Fruit fly (Drosophila melanogaster) whole organism, embryonic: ENCODE measurements around the gene CNPYb.

Experiments
- Ada2b ChIP-seq: fragments of 200-800 bp; sonication (Bioruptor generic); IDR thresholded peaks from 2 replicates; pipeline ENCODE4 v1.3.6; 2022; ENCODE audit warnings: missing biosample characterization, missing genetic modification characterization
- Atf-2 ChIP-seq: fragments of 200-800 bp; sonication (Bioruptor generic); optimal IDR thresholded peaks from 2 replicates; lab custom pipeline; 2016; ENCODE audit warnings: missing biosample characterization, missing genetic modification characterization
- Atf3 ChIP-seq: fragments of 200-800 bp; sonication (Bioruptor generic); optimal IDR thresholded peaks from 3 replicates; lab custom pipeline; 2016; ENCODE audit warnings: missing biosample characterization, missing genetic modification characterization
- Atf6 ChIP-seq: fragments of 200-800 bp; sonication (Bioruptor generic); IDR thresholded peaks from 2 replicates; pipeline ENCODE4 v1.3.6; 2022; ENCODE audit warnings: missing biosample characterization, missing genetic modification characterization
- B-H2 ChIP-seq: fragments of 200-800 bp; sonication (Bioruptor generic); optimal IDR thresholded peaks from 2 replicates; lab custom pipeline; 2018; ENCODE audit warnings: missing biosample characterization, mild to moderate bottlenecking, missing genetic modification characterization
- CG10209 ChIP-seq: fragments of 200-800 bp; sonication (Bioruptor generic); optimal IDR thresholded peaks from 3 replicates; lab custom pipeline; 2017; ENCODE audit warnings: missing biosample characterization, mild to moderate bottlenecking, missing genetic modification characterization, missing genetic modification reagents
- CG10274 ChIP-seq: fragments of 200-800 bp; sonication (Bioruptor generic); optimal IDR thresholded peaks from 3 replicates; lab custom pipeline; 2017; ENCODE audit warnings: missing biosample characterization, mild to moderate bottlenecking, missing genetic modification characterization
- CG10431 ChIP-seq: fragments of 200-800 bp; sonication (Bioruptor generic); optimal IDR thresholded peaks from 3 replicates; lab custom pipeline; 2018; ENCODE audit warnings: missing biosample characterization, mild to moderate bottlenecking, missing genetic modification characterization
- CG11456 ChIP-seq: fragments of 200-800 bp; sonication (Bioruptor generic); IDR thresholded peaks from 3 replicates; pipeline ENCODE4 v1.3.6; 2022; ENCODE audit warnings: missing biosample characterization, missing genetic modification characterization
- CG12236 ChIP-seq: fragments of 200-800 bp; sonication (Bioruptor generic); optimal IDR thresholded peaks from 2 replicates; lab custom pipeline; 2016; ENCODE audit warnings: missing biosample characterization, missing genetic modification characterization
- CG13775 ChIP-seq: fragments of 200-800 bp; sonication (Bioruptor generic); optimal IDR thresholded peaks from 3 replicates; lab custom pipeline; 2017; ENCODE audit warnings: missing biosample characterization, mild to moderate bottlenecking, missing genetic modification characterization
- CG18599 ChIP-seq: fragments of 200-800 bp; sonication (Bioruptor generic); optimal IDR thresholded peaks from 3 replicates; lab custom pipeline; 2017; ENCODE audit warnings: missing biosample characterization, missing genetic modification characterization, mild to moderate bottlenecking, moderate library complexity, missing genetic modification reagents
- CG2678 ChIP-seq: fragments of 200-800 bp; sonication (Bioruptor generic); optimal IDR thresholded peaks from 3 replicates; lab custom pipeline; 2019; ENCODE audit warnings: missing biosample characterization, mild to moderate bottlenecking, missing genetic modification characterization, moderate library complexity
- CG2875 ChIP-seq: fragments of 200-800 bp; sonication (Bioruptor generic); optimal IDR thresholded peaks from 2 replicates; lab custom pipeline; 2017; ENCODE audit warnings: missing biosample characterization, mild to moderate bottlenecking, missing genetic modification characterization, missing genetic modification reagents
- CG3995 ChIP-seq: fragments of 200-800 bp; sonication (Bioruptor generic); optimal IDR thresholded peaks from 3 replicates; lab custom pipeline; 2016; ENCODE audit warnings: missing biosample characterization, missing genetic modification characterization
- CG4820 ChIP-seq: fragments of 200-800 bp; sonication (Bioruptor generic); optimal IDR thresholded peaks from 3 replicates; lab custom pipeline; 2016; ENCODE audit warnings: missing biosample characterization, missing genetic modification characterization
- CG6175 ChIP-seq: fragments of 200-800 bp; sonication (Bioruptor generic); IDR thresholded peaks from 3 replicates; pipeline ENCODE4 v1.3.6; 2022; ENCODE audit warnings: missing biosample characterization, missing genetic modification characterization
- CG6765 ChIP-seq: fragments of 200-800 bp; sonication (Bioruptor generic); optimal IDR thresholded peaks from 3 replicates; lab custom pipeline; 2017; ENCODE audit warnings: missing biosample characterization, mild to moderate bottlenecking, missing genetic modification characterization
- CG7271 ChIP-seq: fragments of 200-800 bp; sonication (Bioruptor generic); optimal IDR thresholded peaks from 2 replicates; lab custom pipeline; 2018; ENCODE audit warnings: missing biosample characterization, mild to moderate bottlenecking, missing genetic modification characterization, moderate library complexity
- CG7987 ChIP-seq: fragments of 200-800 bp; sonication (Bioruptor generic); optimal IDR thresholded peaks from 2 replicates; lab custom pipeline; 2018; ENCODE audit warnings: missing biosample characterization, mild to moderate bottlenecking, missing genetic modification characterization, moderate library complexity
- CG8089 ChIP-seq: fragments of 200-800 bp; sonication (Bioruptor generic); optimal IDR thresholded peaks from 3 replicates; lab custom pipeline; 2016; ENCODE audit warnings: missing biosample characterization, missing genetic modification characterization
- D19B ChIP-seq: fragments of 200-800 bp; sonication (Bioruptor generic); optimal IDR thresholded peaks from 2 replicates; lab custom pipeline; 2017; ENCODE audit warnings: missing biosample characterization, mild to moderate bottlenecking, missing genetic modification characterization
- Fer1 ChIP-seq: fragments of 200-800 bp; sonication (Bioruptor generic); optimal IDR thresholded peaks from 2 replicates; lab custom pipeline; 2017; ENCODE audit warnings: missing biosample characterization, mild to moderate bottlenecking, missing genetic modification characterization
- Hey ChIP-seq: fragments of 200-800 bp; sonication (Bioruptor generic); optimal IDR thresholded peaks from 3 replicates; lab custom pipeline; 2018; ENCODE audit warnings: missing biosample characterization, mild to moderate bottlenecking, missing genetic modification characterization
- HmgD ChIP-seq: fragments of 200-800 bp; sonication (Bioruptor generic); optimal IDR thresholded peaks from 3 replicates; lab custom pipeline; 2016; ENCODE audit warnings: missing biosample characterization, missing genetic modification characterization
- MTF-1 ChIP-seq: fragments of 200-800 bp; sonication (Bioruptor generic); optimal IDR thresholded peaks from 2 replicates; lab custom pipeline; 2018; ENCODE audit warnings: missing biosample characterization, mild to moderate bottlenecking, missing genetic modification characterization, borderline replicate concordance
- Mad ChIP-seq: fragments of 200-800 bp; sonication (Bioruptor generic); optimal IDR thresholded peaks from 2 replicates; lab custom pipeline; 2016; ENCODE audit warnings: missing biosample characterization, missing genetic modification characterization
- Max ChIP-seq: fragments of 200-800 bp; sonication (Bioruptor generic); optimal IDR thresholded peaks from 2 replicates; lab custom pipeline; 2016; ENCODE audit warnings: missing biosample characterization, mild to moderate bottlenecking, missing genetic modification characterization
- Mes4 ChIP-seq: fragments of 200-800 bp; sonication (Bioruptor generic); optimal IDR thresholded peaks from 2 replicates; lab custom pipeline; 2016; ENCODE audit warnings: missing biosample characterization, missing genetic modification characterization
- Neu2 ChIP-seq: fragments of 200-800 bp; sonication (Bioruptor generic); optimal IDR thresholded peaks from 3 replicates; lab custom pipeline; 2016; ENCODE audit warnings: missing biosample characterization, missing genetic modification characterization, borderline replicate concordance
- Sox100B ChIP-seq: fragments of 200-800 bp; sonication (Bioruptor generic); optimal IDR thresholded peaks from 3 replicates; lab custom pipeline; 2018; ENCODE audit warnings: missing biosample characterization, mild to moderate bottlenecking, missing genetic modification characterization
- Xbp1 ChIP-seq: fragments of 200-800 bp; sonication (Bioruptor generic); optimal IDR thresholded peaks from 3 replicates; lab custom pipeline; 2016; ENCODE audit warnings: missing biosample characterization, mild to moderate bottlenecking, missing genetic modification characterization
- ash1 ChIP-seq: fragments of 200-800 bp; sonication (Bioruptor generic); optimal IDR thresholded peaks from 2 replicates; lab custom pipeline; 2018; ENCODE audit warnings: missing biosample characterization, mild to moderate bottlenecking, missing genetic modification characterization
- bbx ChIP-seq: fragments of 200-800 bp; sonication (Bioruptor generic); IDR thresholded peaks from 2 replicates; pipeline ENCODE4 v1.3.6; 2022; ENCODE audit warnings: missing biosample characterization, missing genetic modification characterization; ENCODE audit not compliant: partially characterized antibody
- bcd ChIP-seq: fragments of 200-800 bp; sonication (Bioruptor generic); optimal IDR thresholded peaks from 2 replicates; lab custom pipeline; 2017; ENCODE audit warnings: missing biosample characterization, mild to moderate bottlenecking, missing genetic modification characterization
- bigmax ChIP-seq: fragments of 200-800 bp; sonication (Bioruptor generic); optimal IDR thresholded peaks from 2 replicates; lab custom pipeline; 2018; ENCODE audit warnings: missing biosample characterization, mild to moderate bottlenecking, missing genetic modification characterization
- bowl ChIP-seq: fragments of 200-800 bp; sonication (Bioruptor generic); IDR thresholded peaks from 2 replicates; pipeline ENCODE4 v1.3.6; 2022; ENCODE audit warnings: missing biosample characterization, missing genetic modification characterization
- br ChIP-seq: fragments of >200 bp; optimal IDR thresholded peaks from 2 replicates; lab custom pipeline; 2017
- cad ChIP-seq: fragments of >200 bp; optimal IDR thresholded peaks from 2 replicates; lab custom pipeline; 2017; ENCODE audit warnings: missing biosample characterization, missing genetic modification characterization
- ewg ChIP-seq: fragments of 200-800 bp; sonication (Bioruptor generic); optimal IDR thresholded peaks from 3 replicates; lab custom pipeline; 2017; ENCODE audit warnings: mild to moderate bottlenecking, missing biosample characterization, missing genetic modification reagents, missing genetic modification characterization
- exex ChIP-seq: fragments of 200-800 bp; sonication (Bioruptor generic); optimal IDR thresholded peaks from 4 replicates; lab custom pipeline; 2018; ENCODE audit warnings: missing biosample characterization, mild to moderate bottlenecking, missing genetic modification characterization, moderate library complexity
- gfzf ChIP-seq: fragments of 200-800 bp; sonication (Bioruptor generic); optimal IDR thresholded peaks from 2 replicates; lab custom pipeline; 2016; ENCODE audit warnings: missing biosample characterization, mild to moderate bottlenecking, missing genetic modification characterization, moderate library complexity
- grn ChIP-seq: fragments of 200-800 bp; sonication (Bioruptor generic); optimal IDR thresholded peaks from 3 replicates; lab custom pipeline; 2017; ENCODE audit warnings: missing biosample characterization, missing genetic modification characterization
- ken ChIP-seq: fragments of 200-800 bp; sonication (Bioruptor generic); IDR thresholded peaks from 3 replicates; pipeline ENCODE4 v1.3.6; 2022; ENCODE audit warnings: missing biosample characterization, missing genetic modification characterization
- kni ChIP-seq: fragments of 200-800 bp; sonication (Bioruptor generic); optimal IDR thresholded peaks from 3 replicates; lab custom pipeline; 2017; ENCODE audit warnings: mild to moderate bottlenecking, missing biosample characterization, missing genetic modification reagents, missing genetic modification characterization
- knrl ChIP-seq: fragments of 200-800 bp; sonication (Bioruptor generic); IDR thresholded peaks from 3 replicates; pipeline ENCODE4 v1.3.6; 2022; ENCODE audit warnings: missing biosample characterization, missing genetic modification characterization; ENCODE audit not compliant: partially characterized antibody
- lmd ChIP-seq: fragments of 200-800 bp; sonication (Bioruptor generic); IDR thresholded peaks from 2 replicates; pipeline ENCODE4 v1.3.6; 2022; ENCODE audit warnings: missing biosample characterization, missing genetic modification characterization
- luna ChIP-seq: fragments of 200-800 bp; sonication (Bioruptor generic); optimal IDR thresholded peaks from 2 replicates; lab custom pipeline; 2016; ENCODE audit warnings: missing biosample characterization, missing genetic modification characterization
- ranshi ChIP-seq: fragments of 200-800 bp; sonication (Bioruptor generic); IDR thresholded peaks from 2 replicates; pipeline ENCODE4 v1.3.6; 2022; ENCODE audit warnings: missing biosample characterization, missing genetic modification characterization
- tap ChIP-seq: fragments of 200-800 bp; optimal IDR thresholded peaks from 3 replicates; lab custom pipeline; 2019; ENCODE audit warnings: missing biosample characterization, mild to moderate bottlenecking, missing genetic modification characterization, moderate library complexity
- yki ChIP-seq: fragments of >200 bp; optimal IDR thresholded peaks from 3 replicates; lab custom pipeline; 2018
- z ChIP-seq: fragments of 200-800 bp; sonication (Bioruptor generic); IDR thresholded peaks from 3 replicates; pipeline ENCODE4 v1.3.6; 2022; ENCODE audit warnings: missing biosample characterization, missing genetic modification characterization

Gene CNPYb

dm6 chr3L:19097665-19098082 lies 1.7 kb upstream of the CNPYb start, which contains the start of the genes Naxd and CG14079 (continued):
- peak; percentile 73; the same call in 2 of the 3 replicates for TF ChIP-seq CG11456
- no peak for TF ChIP-seq CG6175 (GFP tag; lab: Robert Waterston, UW)
- TF ChIP-seq bigmax (GFP tag; lab: Kevin White, UChicago): no peak
- peak; percentile 67 for TF ChIP-seq CG10209 (GFP tag; lab: Kevin White, UChicago)
- no peak for TF ChIP-seq grn (GFP tag; lab: Kevin White, UChicago)
- no peak for TF ChIP-seq Max (GFP tag; lab: Kevin White, UChicago)
- TF ChIP-seq CG3995: peak; percentile 83
- no peak for TF ChIP-seq Hey (tag; lab: Kevin White, UChicago)
- TF ChIP-seq Mad: peak; percentile 7
- no peak for TF ChIP-seq z (GFP tag; lab: Robert Waterston, UW)
- TF ChIP-seq Sox100B: peak; percentile 38
- TF ChIP-seq CG13775 (GFP tag; lab: Kevin White, UChicago): peak; percentile 67
- peak; percentile 48 for TF ChIP-seq CG4820
- no peak for TF ChIP-seq CG8089
- no peak for TF ChIP-seq CG18599
- TF ChIP-seq CG10274 (GFP tag; lab: Kevin White, UChicago): no peak
- TF ChIP-seq Atf-2: peak; percentile 5
- no peak for TF ChIP-seq Mes4 (GFP tag; lab: Kevin White, UChicago)
- no peak for TF ChIP-seq CG10431 (GFP tag; lab: Kevin White, UChicago)
- TF ChIP-seq ken: peak; percentile 76
- no peak for TF ChIP-seq tap
- no peak for TF ChIP-seq D19B (GFP tag; lab: Kevin White, UChicago)
- TF ChIP-seq bowl (GFP tag; lab: Robert Waterston, UW): no peak
- TF ChIP-seq bcd (GFP tag; lab: Kevin White, UChicago): peak; percentile 58
- peak; percentile 80 for TF ChIP-seq Atf6 (GFP tag; lab: Robert Waterston, UW)
- no peak for TF ChIP-seq ash1
- TF ChIP-seq exex: no peak
- TF ChIP-seq lmd (GFP tag; lab: Robert Waterston, UW): peak; percentile 59
- no peak for TF ChIP-seq luna (GFP tag; lab: Kevin White, UChicago)
- peak; percentile 64 for TF ChIP-seq B-H2 (GFP tag; lab: Kevin White, UChicago)
- no peak for TF ChIP-seq MTF-1 (GFP tag; lab: Kevin White, UChicago)
- no peak for TF ChIP-seq CG7987 (GFP tag; lab: Kevin White, UChicago)
- TF ChIP-seq HmgD: no peak
- no peak for TF ChIP-seq Neu2 (GFP tag; lab: Kevin White, UChicago)
- TF ChIP-seq yki (lab: Kevin White, UChicago): no peak
- peak; percentile 43; the same call in 1 of the 3 replicates for TF ChIP-seq knrl (GFP tag; lab: Robert Waterston, UW)
- peak; percentile 77 for TF ChIP-seq Xbp1 (GFP tag; lab: Kevin White, UChicago)
- TF ChIP-seq kni: no peak
- TF ChIP-seq Fer1: peak; percentile 35
- no peak for TF ChIP-seq br
- TF ChIP-seq CG6765: no peak
- TF ChIP-seq bbx: no peak
- TF ChIP-seq CG12236: no peak
- TF ChIP-seq CG2678 (tag; lab: Kevin White, UChicago): no peak
- no peak for TF ChIP-seq cad
- TF ChIP-seq CG7271: no peak
- peak; percentile 35; the same call in 1 of the 2 replicates for TF ChIP-seq Ada2b (GFP tag; lab: Robert Waterston, UW)
- TF ChIP-seq gfzf (GFP tag; lab: Kevin White, UChicago): no peak
- TF ChIP-seq ranshi: peak; percentile 59; the same call in 1 of the 2 replicates
- TF ChIP-seq Atf3 (GFP tag; lab: Kevin White, UChicago): no peak
- peak; percentile 46 for TF ChIP-seq ewg (GFP tag; lab: Kevin White, UChicago)
- TF ChIP-seq CG2875: no peak
